Worm (Caenorhabditis elegans): Measurements from ENCODE around the gene gfrp-1.

ce11 chrIV:184184-184583 lies 19.2 kb upstream of the gfrp-1 start, which contains the start of gene pnc-1:
- no peak for TF ChIP-seq elt-1 (tag; optimal IDR thresholded peaks at IDR 0.05)
- TF ChIP-seq blmp-1 (tag; optimal IDR thresholded peaks at IDR 0.05; ENCODE audit: insufficient read depth) = no peak
- TF ChIP-seq elt-3 (tag; optimal IDR thresholded peaks at IDR 0.05) = no peak
- no peak for TF ChIP-seq ama-1 (optimal IDR thresholded peaks at IDR 0.05)
- no peak for TF ChIP-seq snpc-4 (tag; optimal IDR thresholded peaks at IDR 0.05)
- TF ChIP-seq peb-1 (tag; optimal IDR thresholded peaks at IDR 0.05) = no peak
- TF ChIP-seq unc-55 (GFP tag; optimal IDR thresholded peaks at IDR 0.05) = no peak

All from whole organism, L2 larva.